Fruit fly (Drosophila melanogaster): ENCODE data around the gene btl.
A peak's percentile ranks its signal among the peaks of the same experiment; 100 is the strongest.

btl gene

DNA sequence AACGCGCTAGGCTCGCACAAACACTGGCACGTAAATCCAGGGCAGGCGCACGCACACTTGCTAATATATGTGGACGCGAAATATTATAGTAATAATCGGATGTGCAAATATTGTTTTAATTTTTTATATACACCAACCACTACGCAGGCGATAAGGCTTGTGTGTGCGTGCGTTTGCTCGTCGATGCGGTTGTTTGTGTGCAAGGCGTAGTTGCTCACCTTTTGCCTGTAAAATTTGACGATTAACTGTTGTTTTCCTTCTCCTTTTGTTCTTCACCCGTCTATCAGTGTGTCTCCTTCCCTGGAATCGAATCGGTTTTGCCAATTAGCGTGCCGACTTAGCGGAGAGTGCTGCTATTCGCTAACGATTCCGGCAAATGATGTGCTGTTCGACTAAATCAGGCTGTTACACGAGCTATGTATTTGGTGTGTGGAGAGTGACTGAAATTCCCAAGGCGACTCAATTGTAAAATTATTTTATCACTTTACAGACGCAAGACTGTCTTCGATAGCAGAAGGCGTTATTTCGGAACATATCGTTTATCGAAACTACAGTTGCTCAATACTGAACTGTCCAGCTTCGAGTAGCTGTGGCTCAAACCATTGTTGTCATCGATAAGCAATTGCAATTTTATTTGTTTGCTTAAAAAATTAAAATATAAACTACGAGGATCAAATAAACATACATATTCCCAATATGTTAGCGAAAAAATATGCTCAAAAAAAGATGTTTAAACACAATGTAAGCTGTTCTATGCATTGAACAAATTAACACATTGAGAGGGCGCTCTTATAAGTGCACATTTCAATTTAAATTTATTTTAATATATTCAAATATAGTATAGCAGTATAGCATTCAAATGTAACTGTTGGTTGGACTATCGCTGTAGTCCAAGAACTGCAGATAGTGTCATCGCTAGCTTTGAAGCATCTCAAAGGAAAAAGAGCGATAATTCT lies 44.1 kb upstream of the btl start, which contains the start of the genes CG6650 and endos:
TSS of gene CG6650 (plus strand) at position 280 of the 956 bp plus-strand sequence.
TSS of gene endos (minus strand) at position 536 of the 956 bp plus-strand sequence.
- TF ChIP-seq CG32264 (GFP tag; optimal IDR thresholded peaks at IDR 0.05) (no peak), pan (optimal IDR thresholded peaks at IDR 0.05) (no peak), GATAd (GFP tag; optimal IDR thresholded peaks at IDR 0.05) (no peak), Abd-B (GFP tag; optimal IDR thresholded peaks at IDR 0.05) (no peak), sv (GFP tag; optimal IDR thresholded peaks at IDR 0.05) (no peak), psq (GFP tag; optimal IDR thresholded peaks at IDR 0.05) (peak; percentile 69), Vsx2 (GFP tag; optimal IDR thresholded peaks at IDR 0.05; ENCODE audit: partially characterized antibody) (no peak), br (GFP tag; optimal IDR thresholded peaks at IDR 0.05) (peak; percentile 58), N (GFP tag; optimal IDR thresholded peaks at IDR 0.05) (peak; percentile 51), HLH106 (tag; optimal IDR thresholded peaks at IDR 0.05) (peak; percentile 62), tai (GFP tag; optimal IDR thresholded peaks at IDR 0.05) (no peak), Hr78 (GFP tag; optimal IDR thresholded peaks at IDR 0.05) (no peak), CG9705 (GFP tag; optimal IDR thresholded peaks at IDR 0.05) (peak; percentile 68), foxo (GFP tag; optimal IDR thresholded peaks at IDR 0.05) (peak in 1 of 2 experiments; percentile 31), ey (GFP tag; optimal IDR thresholded peaks at IDR 0.05) (no peak), Hnf4 (GFP tag; optimal IDR thresholded peaks at IDR 0.05) (peak; percentile 41), rgr (GFP tag; optimal IDR thresholded peaks at IDR 0.05) (peak; percentile 53), Rel (GFP tag; optimal IDR thresholded peaks at IDR 0.05) (peak; percentile 26), Rel (tag; optimal IDR thresholded peaks at IDR 0.05) (peak; percentile 60), brk (GFP tag; optimal IDR thresholded peaks at IDR 0.05) (peak; percentile 38), dsf (GFP tag; optimal IDR thresholded peaks at IDR 0.05; ENCODE audit: borderline replicate concordance) (peak; percentile 4), h (GFP tag; optimal IDR thresholded peaks at IDR 0.05) (peak; percentile 74), dmrt93B (GFP tag; optimal IDR thresholded peaks at IDR 0.05) (no peak), CrebA (GFP tag; optimal IDR thresholded peaks at IDR 0.05; ENCODE audit: borderline replicate concordance) (no peak), sage (GFP tag; optimal IDR thresholded peaks at IDR 0.05) (peak; percentile 43), Myc (optimal IDR thresholded peaks at IDR 0.05) (peak; percentile 28), OdsH (GFP tag; optimal IDR thresholded peaks at IDR 0.05) (peak; percentile 43), woc (GFP tag; optimal IDR thresholded peaks at IDR 0.05) (peak; percentile 38), lola (GFP tag; optimal IDR thresholded peaks at IDR 0.05) (no peak), usp (GFP tag; optimal IDR thresholded peaks at IDR 0.05) (no peak), Sp1 (GFP tag; optimal IDR thresholded peaks at IDR 0.05) (peak; percentile 49), Jra (GFP tag; optimal IDR thresholded peaks at IDR 0.05) (peak; percentile 37), fru (GFP tag; optimal IDR thresholded peaks at IDR 0.05) (peak; percentile 63), jim (GFP tag; optimal IDR thresholded peaks at IDR 0.05) (no peak), Mio (GFP tag; optimal IDR thresholded peaks at IDR 0.05) (no peak), dl (GFP tag; optimal IDR thresholded peaks at IDR 0.05; ENCODE audit: insufficient read depth in 1 of 2, partially characterized antibody in 2 of 2) (no peak), Dfd (GFP tag; optimal IDR thresholded peaks at IDR 0.05) (no peak), Hr83 (GFP tag; optimal IDR thresholded peaks at IDR 0.05; ENCODE audit: poor library complexity, severe bottlenecking) (peak; percentile 85), Dif (GFP tag; optimal IDR thresholded peaks at IDR 0.05; ENCODE audit: partially characterized antibody) (no peak)

DNA sequence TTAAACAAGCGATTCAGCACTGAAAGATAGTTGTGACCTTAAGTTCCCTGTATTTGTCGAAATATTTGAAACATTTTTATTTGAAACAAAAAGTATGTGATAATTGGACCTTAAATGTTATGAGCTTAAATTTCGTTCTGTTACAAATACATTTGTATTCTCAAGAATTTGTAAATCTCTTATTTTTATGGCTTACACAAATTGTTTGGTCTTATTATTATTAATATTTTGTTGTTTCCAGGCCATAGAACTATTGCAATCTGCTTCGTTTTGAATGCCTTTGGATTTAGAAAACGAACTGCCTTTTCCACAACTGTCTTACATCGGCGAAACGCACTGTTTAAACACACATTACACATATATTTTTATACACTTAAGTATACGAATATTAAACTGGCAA lies 41.1 kb upstream of the btl start, which contains the start of gene CG6661:
TSS of gene CG6661 (plus strand) at position 301 of the 400 bp plus-strand sequence.
- TF ChIP-seq usp (GFP tag; optimal IDR thresholded peaks at IDR 0.05), result no peak
- no peak for TF ChIP-seq jim (GFP tag; optimal IDR thresholded peaks at IDR 0.05)

Data from whole organism, wandering third instar larva.